Fruit fly (Drosophila melanogaster): ENCODE measurements around the gene Psf2.

Psf2 gene

dm6 chr2L:4386926-4387550, at the start of gene Psf2:
Psf2 (minus strand) TSS chr2L:4387356.
- no peak for TF ChIP-seq Sox14 (GFP tag; optimal IDR thresholded peaks at IDR 0.05)
- TF ChIP-seq fkh (GFP tag; optimal IDR thresholded peaks at IDR 0.05) = peak; percentile 89
- TF ChIP-seq svp (GFP tag) = peak; percentile 72
- TF ChIP-seq ss (GFP tag; optimal IDR thresholded peaks at IDR 0.05) = no peak
- TF ChIP-seq salr (GFP tag; optimal IDR thresholded peaks at IDR 0.05) = no peak
- no peak for TF ChIP-seq CG8119 (GFP tag; IDR thresholded peaks at IDR 0.05)

DNA sequence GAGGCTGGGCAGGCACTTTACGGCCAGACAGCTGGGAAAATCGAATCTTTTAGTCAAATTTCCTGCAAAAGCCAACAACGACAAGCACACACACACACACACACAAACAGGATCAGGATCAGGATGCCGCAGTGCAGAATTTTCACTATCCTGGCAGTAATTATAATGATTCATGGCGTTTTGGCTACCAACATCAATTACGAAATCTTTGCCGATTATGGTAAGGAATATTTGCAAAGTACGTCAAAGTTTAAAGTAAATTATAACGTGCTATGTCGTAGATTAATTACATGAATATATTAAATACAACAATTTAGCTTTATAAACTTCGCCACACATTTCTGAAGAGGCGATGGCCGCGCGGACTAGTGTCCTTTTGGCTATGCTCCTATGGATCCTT, 46.5 kb upstream of the Psf2 start, which contains the start of the genes CG34177 and CG34178:
Gene CG34177, plus strand, starts transcription at position 301 of the 400 bp plus-strand sequence.
Gene CG34178, plus strand, starts transcription at position 301 of the 400 bp plus-strand sequence.
- TF ChIP-seq acj6 (GFP tag; optimal IDR thresholded peaks at IDR 0.05) (no peak), svp (GFP tag) (peak; percentile 21)

DNA sequence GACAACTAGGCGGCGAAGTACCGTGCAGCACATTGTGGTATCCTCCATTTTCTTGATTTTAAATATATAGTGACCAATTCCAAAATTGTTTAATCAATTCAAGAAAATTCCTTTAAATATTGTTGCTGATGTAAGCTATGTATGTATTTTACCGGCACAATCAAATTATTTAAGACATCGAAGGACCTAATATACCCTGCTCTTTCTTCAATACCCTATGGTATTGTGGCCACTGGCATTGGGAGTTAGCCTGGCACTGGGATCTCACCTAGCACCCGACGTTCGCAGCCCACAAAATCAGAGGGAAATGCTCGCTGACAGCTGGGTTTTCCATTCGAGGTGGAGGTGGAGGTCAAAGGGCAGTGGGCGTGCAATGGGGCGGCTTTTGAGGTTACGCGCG, 35.0 kb upstream of the Psf2 start:
- no peak for TF ChIP-seq CG6163 (GFP tag; IDR thresholded peaks at IDR 0.05)

- TF ChIP-seq Hr4 (GFP tag; optimal IDR thresholded peaks at IDR 0.05) (no peak), CG7368 (GFP tag; optimal IDR thresholded peaks at IDR 0.05) (no peak), fd59A (GFP tag; optimal IDR thresholded peaks at IDR 0.05) (no peak), Ets21C (GFP tag; optimal IDR thresholded peaks at IDR 0.05) (no peak), CG8632 (GFP tag; optimal IDR thresholded peaks at IDR 0.05) (no peak), dac (GFP tag; optimal IDR thresholded peaks at IDR 0.05) (no peak), CG34406 (GFP tag; optimal IDR thresholded peaks at IDR 0.05) (no peak), CG11762 (GFP tag; optimal IDR thresholded peaks at IDR 0.05; ENCODE audit: insufficient read depth) (no peak), Lpt (GFP tag; optimal IDR thresholded peaks at IDR 0.05) (no peak), lz (GFP tag; optimal IDR thresholded peaks at IDR 0.05) (no peak), CG10669 (GFP tag; optimal IDR thresholded peaks at IDR 0.05) (no peak), ss (GFP tag; optimal IDR thresholded peaks at IDR 0.05) (no peak), CG6854 (GFP tag; optimal IDR thresholded peaks at IDR 0.05) (no peak), net (GFP tag; optimal IDR thresholded peaks at IDR 0.05) (no peak), pdm3 (GFP tag; optimal IDR thresholded peaks at IDR 0.05) (no peak), CG31627 (GFP tag; optimal IDR thresholded peaks at IDR 0.05) (no peak), Ets96B (tag; optimal IDR thresholded peaks at IDR 0.05) (no peak), acj6 (GFP tag; optimal IDR thresholded peaks at IDR 0.05) (no peak), CG3919 (GFP tag; optimal IDR thresholded peaks at IDR 0.05) (no peak)
Measured at dm6 chr2L:4418819-4419218, 31.7 kb upstream of the Psf2 start.

DNA sequence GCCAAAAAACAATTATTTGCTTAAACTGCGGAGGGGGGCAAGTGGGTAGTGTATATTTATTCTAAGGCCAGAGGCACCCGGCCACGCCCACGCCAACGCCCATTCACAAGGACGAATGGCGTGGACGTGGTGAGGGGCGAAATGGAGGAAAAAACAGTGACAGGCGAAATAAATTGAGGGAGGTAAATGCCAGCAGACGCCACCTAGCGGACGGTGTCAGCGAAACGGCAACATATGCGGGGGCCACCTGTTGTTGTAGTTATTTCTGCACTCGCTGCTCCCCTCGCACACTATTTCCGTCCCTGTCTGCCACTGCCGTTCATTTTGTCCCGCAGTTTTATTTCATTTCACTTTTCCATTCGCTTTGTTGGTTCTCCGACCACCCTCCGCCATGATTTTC, 30.8 kb upstream of the Psf2 start:
- TF ChIP-seq spab (GFP tag; optimal IDR thresholded peaks at IDR 0.05) (no peak), CG9139 (GFP tag; optimal IDR thresholded peaks at IDR 0.05) (no peak), CG8632 (GFP tag; optimal IDR thresholded peaks at IDR 0.05) (no peak), Hr38 (GFP tag; optimal IDR thresholded peaks at IDR 0.05) (no peak), Gug (GFP tag; IDR thresholded peaks at IDR 0.05) (no peak), Hr4 (GFP tag; optimal IDR thresholded peaks at IDR 0.05) (no peak), CG31627 (GFP tag; optimal IDR thresholded peaks at IDR 0.05) (no peak), dac (GFP tag; optimal IDR thresholded peaks at IDR 0.05) (no peak), CG10669 (GFP tag; optimal IDR thresholded peaks at IDR 0.05) (no peak), CG7368 (GFP tag; optimal IDR thresholded peaks at IDR 0.05) (no peak), CG11762 (GFP tag; optimal IDR thresholded peaks at IDR 0.05; ENCODE audit: insufficient read depth) (no peak), CG1621 (tag; optimal IDR thresholded peaks at IDR 0.05) (no peak), acj6 (GFP tag; optimal IDR thresholded peaks at IDR 0.05) (no peak), CG6276 (GFP tag; optimal IDR thresholded peaks at IDR 0.05) (no peak), CG16779 (tag; optimal IDR thresholded peaks at IDR 0.05) (no peak), Ets96B (tag; optimal IDR thresholded peaks at IDR 0.05) (no peak)
